Worm (Caenorhabditis elegans) whole organism, young adult: ENCODE results near the gene abu-14.

Experiments used
- B0035.1 ChIP-seq: sonication (generic microtip); optimal IDR thresholded peaks from 2 replicates; lab custom pipeline; 2016; ENCODE audit warnings: missing genetic modification characterization, mild to moderate bottlenecking, missing compliant biosample characterization, missing genotype, missing genetic modification reagents
- F22D6.2 ChIP-seq: sonication (generic microtip); optimal IDR thresholded peaks from 2 replicates; lab custom pipeline; 2016; ENCODE audit warnings: mild to moderate bottlenecking, missing genetic modification characterization, missing compliant biosample characterization
- F57A8.1 ChIP-seq: fragments of 200-800 bp; sonication (Bioruptor generic); optimal IDR thresholded peaks from 2 replicates; lab custom pipeline; 2018; ENCODE audit warnings: mild to moderate bottlenecking, missing genetic modification characterization, moderate library complexity, missing compliant biosample characterization
- K12H6.12 ChIP-seq: fragments of 200-800 bp; sonication (Bioruptor generic); optimal IDR thresholded peaks from 2 replicates; lab custom pipeline; 2018; ENCODE audit warnings: mild to moderate bottlenecking, missing genetic modification characterization, missing compliant biosample characterization
- T26A5.8 ChIP-seq: sonication (generic microtip); optimal IDR thresholded peaks from 2 replicates; lab custom pipeline; 2016; ENCODE audit warnings: missing genetic modification characterization, missing compliant biosample characterization
- atf-7 ChIP-seq: sonication (generic microtip); optimal IDR thresholded peaks from 2 replicates; lab custom pipeline; 2017; ENCODE audit warnings: mild to moderate bottlenecking, missing genetic modification characterization, missing compliant biosample characterization
- attf-3 ChIP-seq: fragments of 200-800 bp; sonication (Bioruptor generic); conservative IDR thresholded peaks from 2 replicates; pipeline ENCODE4 v1.3.6; 2022; ENCODE audit warnings: missing genetic modification reagents, missing genetic modification characterization, missing compliant biosample characterization
- attf-5 ChIP-seq: fragments of 200-800 bp; sonication (Bioruptor generic); optimal IDR thresholded peaks from 2 replicates; lab custom pipeline; 2018; ENCODE audit warnings: mild to moderate bottlenecking, missing genetic modification characterization, missing compliant biosample characterization
- dpl-1 ChIP-seq: fragments of 150-350 bp; optimal IDR thresholded peaks from 2 replicates; lab custom pipeline; 2014; ENCODE audit warnings: missing biosample characterization, missing genetic modification reagents, missing genetic modification characterization
- efl-1 ChIP-seq: fragments of 150-350 bp; optimal IDR thresholded peaks from 2 replicates; lab custom pipeline; 2014; ENCODE audit warnings: missing biosample characterization, missing genetic modification reagents, missing genetic modification characterization
- egl-18 ChIP-seq: fragments of 200-800 bp; sonication (Bioruptor generic); IDR thresholded peaks from 2 replicates; pipeline ENCODE4 v1.3.6; 2022; ENCODE audit warnings: missing genetic modification reagents, missing genetic modification characterization, missing compliant biosample characterization
- fkh-3 ChIP-seq: sonication (generic microtip); optimal IDR thresholded peaks from 2 replicates; lab custom pipeline; 2016; ENCODE audit warnings: mild to moderate bottlenecking, missing genetic modification characterization, missing compliant biosample characterization
- him-1 ChIP-seq: sonication (generic microtip); optimal IDR thresholded peaks from 2 replicates; lab custom pipeline; 2016; ENCODE audit warnings: missing genotype, missing genetic modification reagents, missing genetic modification characterization, missing compliant biosample characterization
- hlh-12 ChIP-seq: sonication (generic microtip); optimal IDR thresholded peaks from 2 replicates; lab custom pipeline; 2016; ENCODE audit warnings: missing genetic modification characterization, missing compliant biosample characterization
- hmg-1.2 ChIP-seq: fragments of 200-800 bp; sonication (Bioruptor generic); IDR thresholded peaks from 2 replicates; pipeline ENCODE4 v1.3.6; 2022; ENCODE audit warnings: missing genetic modification reagents, missing genetic modification characterization, missing compliant biosample characterization
- hrde-1 ChIP-seq: sonication (generic microtip); optimal IDR thresholded peaks from 2 replicates; lab custom pipeline; 2016; ENCODE audit warnings: missing genetic modification characterization, mild to moderate bottlenecking, missing compliant biosample characterization, moderate library complexity, missing genotype, missing genetic modification reagents, borderline replicate concordance
- lin-40 ChIP-seq: sonication (generic microtip); optimal IDR thresholded peaks from 2 replicates; lab custom pipeline; 2016; ENCODE audit warnings: missing genetic modification characterization, mild to moderate bottlenecking, missing compliant biosample characterization, missing genotype, missing genetic modification reagents
- madf-8 ChIP-seq: fragments of 200-800 bp; sonication (Bioruptor generic); conservative IDR thresholded peaks from 2 replicates; pipeline ENCODE4 v1.3.6; 2022; ENCODE audit warnings: missing genetic modification reagents, missing genetic modification characterization, missing compliant biosample characterization
- nhr-120 ChIP-seq: fragments of 200-800 bp; sonication (Bioruptor generic); IDR thresholded peaks from 2 replicates; pipeline ENCODE4 v1.3.6; 2022; ENCODE audit warnings: missing genetic modification characterization, missing compliant biosample characterization
- nhr-27 ChIP-seq: fragments of 200-800 bp; sonication (Bioruptor generic); optimal IDR thresholded peaks from 2 replicates; lab custom pipeline; 2018; ENCODE audit warnings: mild to moderate bottlenecking, missing genetic modification characterization, moderate library complexity, missing compliant biosample characterization
- nhr-90 ChIP-seq: sonication (generic microtip); optimal IDR thresholded peaks from 2 replicates; lab custom pipeline; 2016; ENCODE audit warnings: missing genotype, mild to moderate bottlenecking, missing genetic modification characterization, missing compliant biosample characterization
- pbrm-1 ChIP-seq: fragments of 200-800 bp; sonication (Bioruptor generic); IDR thresholded peaks from 2 replicates; pipeline ENCODE4 v1.3.6; 2022; ENCODE audit warnings: missing genetic modification reagents, missing genetic modification characterization, missing compliant biosample characterization
- rcor-1 ChIP-seq: fragments of 200-800 bp; sonication (Bioruptor generic); IDR thresholded peaks from 2 replicates; pipeline ENCODE4 v1.3.6; 2022; ENCODE audit warnings: missing genetic modification reagents, missing genetic modification characterization, missing compliant biosample characterization
- sdz-38 ChIP-seq: sonication (generic microtip); optimal IDR thresholded peaks from 2 replicates; lab custom pipeline; 2016; ENCODE audit warnings: missing genotype, missing genetic modification characterization, missing compliant biosample characterization
- snpc-4 ChIP-seq, 5 experiments: fragments of 150-350 bp in 1 of 5; sonication (generic microtip) in 4 of 5; optimal IDR thresholded peaks; 2 replicates each; lab custom pipeline; 2014 to 2018; ENCODE audit warnings: missing genetic modification characterization in 5 of 5, missing biosample characterization in 3 of 5, antibody characterized with exemption in 2 of 5, mild to moderate bottlenecking in 2 of 5, missing compliant biosample characterization in 2 of 5, missing genotype in 2 of 5, moderate library complexity in 2 of 5, missing genetic modification reagents in 1 of 5
- tbp1 ChIP-seq: fragments of 200-800 bp; sonication (Bioruptor generic); optimal IDR thresholded peaks from 2 replicates; lab custom pipeline; 2018; ENCODE audit warnings: mild to moderate bottlenecking, missing genetic modification characterization, missing compliant biosample characterization
- tbx-9 ChIP-seq: sonication (generic microtip); optimal IDR thresholded peaks from 2 replicates; lab custom pipeline; 2016; ENCODE audit warnings: borderline replicate concordance, missing genetic modification characterization, inconsistent platforms, missing compliant biosample characterization
- tlf-1 ChIP-seq: fragments of 200-800 bp; sonication (Bioruptor generic); optimal IDR thresholded peaks from 2 replicates; lab custom pipeline; 2018; ENCODE audit warnings: mild to moderate bottlenecking, missing genetic modification characterization, missing compliant biosample characterization
- unc-62 ChIP-seq: fragments of 150-350 bp; optimal IDR thresholded peaks from 2 replicates; lab custom pipeline; 2014; ENCODE audit warnings: missing biosample characterization, missing genetic modification reagents, missing genetic modification characterization
- xnd-1 ChIP-seq: sonication (generic microtip); optimal IDR thresholded peaks from 2 replicates; lab custom pipeline; 2016; ENCODE audit warnings: missing genotype, missing genetic modification reagents, missing genetic modification characterization, missing compliant biosample characterization
- zfh-2 ChIP-seq: fragments of 200-800 bp; sonication (Bioruptor generic); conservative IDR thresholded peaks from 2 replicates; pipeline ENCODE4 v1.3.6; 2022; ENCODE audit warnings: missing genetic modification reagents, missing genetic modification characterization, missing compliant biosample characterization
- zim-3 ChIP-seq: sonication (generic microtip); optimal IDR thresholded peaks from 2 replicates; lab custom pipeline; 2017; ENCODE audit warnings: mild to moderate bottlenecking, missing genetic modification characterization, moderate library complexity, missing compliant biosample characterization
- ztf-25 ChIP-seq: fragments of 200-800 bp; sonication (Bioruptor generic); IDR thresholded peaks from 2 replicates; pipeline ENCODE4 v1.3.6; 2022; ENCODE audit warnings: missing genetic modification reagents, missing genetic modification characterization, missing compliant biosample characterization

abu-14 gene

ce11 chrII:9264689-9265278, 37.8 kb upstream of the abu-14 start:
- no peak for TF ChIP-seq unc-62 (GFP tag; lab: Kevin White, UChicago)
- TF ChIP-seq F57A8.1 (GFP tag; lab: Kevin White, UChicago): no peak
- no peak for TF ChIP-seq lin-40 (tag; lab: Kevin White, UChicago)

- TF ChIP-seq zim-3 (no peak), nhr-90 (no peak), hlh-12 (tag; lab: Kevin White, UChicago) (no peak), atf-7 (tag; lab: Kevin White, UChicago) (no peak), attf-3 (GFP tag; lab: Robert Waterston, UW) (no peak), F22D6.2 (tag; lab: Kevin White, UChicago) (no peak), fkh-3 (tag; lab: Kevin White, UChicago) (no peak), sdz-38 (no peak), hrde-1 (tag; lab: Kevin White, UChicago) (no peak), unc-62 (GFP tag; lab: Kevin White, UChicago) (no peak), tlf-1 (GFP tag; lab: Kevin White, UChicago) (no peak), ztf-25 (GFP tag; lab: Robert Waterston, UW) (no peak), B0035.1 (tag; lab: Kevin White, UChicago) (no peak), xnd-1 (no peak), him-1 (tag; lab: Kevin White, UChicago) (no peak), K12H6.12 (tag; lab: Kevin White, UChicago) (no peak)
- TF ChIP-seq, all 124 proteins: peak for 0
Observed at ce11 chrII:9263784-9264183, 36.8 kb upstream of the abu-14 start.

- TF ChIP-seq snpc-4 (GFP tag; optimal IDR thresholded peaks at IDR 0.05; lab: Kevin White, UChicago): no peak
- no peak for TF ChIP-seq snpc-4 (tag; optimal IDR thresholded peaks at IDR 0.05; lab: Kevin White, UChicago)
- TF ChIP-seq nhr-120 (GFP tag; lab: Robert Waterston, UW): no peak
- TF ChIP-seq efl-1 (GFP tag; lab: Kevin White, UChicago): no peak
- TF ChIP-seq pbrm-1: no peak
- TF ChIP-seq madf-8 (GFP tag; lab: Robert Waterston, UW): no peak
- no peak for TF ChIP-seq rcor-1 (GFP tag; lab: Robert Waterston, UW)
- TF ChIP-seq zfh-2 (GFP tag; lab: Robert Waterston, UW): 0 out of 2 replicates have a peak, but pooled peaks have one; percentile 9
- TF ChIP-seq egl-18 (GFP tag; lab: Robert Waterston, UW): no peak
Observed at ce11 chrII:9262845-9263402, 35.9 kb upstream of the abu-14 start.

ce11 chrII:9261931-9262562, 35.0 kb upstream of the abu-14 start, which contains the start of gene aqp-2:
TSS of gene aqp-2 (minus strand) at chrII:9261981.
- TF ChIP-seq tbx-9 (tag; lab: Kevin White, UChicago) (no peak), zfh-2 (GFP tag; lab: Robert Waterston, UW) (0 out of 2 replicates have a peak, but pooled peaks have one; percentile 28)

DNA sequence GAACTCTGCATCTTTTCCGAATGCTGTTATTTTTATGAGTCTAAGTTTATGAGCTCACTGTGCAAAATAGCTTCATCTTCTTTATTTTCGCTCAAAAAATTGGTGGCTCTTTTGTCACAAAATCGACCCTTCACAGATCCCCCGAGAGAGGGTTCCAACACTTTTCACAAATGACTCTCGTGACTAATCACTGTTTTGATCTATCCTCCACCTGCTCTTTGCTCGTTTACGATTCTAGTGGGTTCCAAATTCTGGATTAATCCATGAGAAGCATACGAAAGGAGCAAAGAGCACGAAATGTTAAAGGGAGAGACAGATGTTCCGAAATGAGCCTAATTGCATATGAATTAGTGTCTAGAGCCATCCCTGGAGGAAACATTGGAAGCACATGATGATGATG, 34.4 kb upstream of the abu-14 start:
- TF ChIP-seq madf-8 (GFP tag; lab: Robert Waterston, UW): no peak
- TF ChIP-seq tbp1 (GFP tag; lab: Kevin White, UChicago): no peak
- TF ChIP-seq xnd-1: no peak
- TF ChIP-seq dpl-1: no peak
- no peak for TF ChIP-seq egl-18 (GFP tag; lab: Robert Waterston, UW)
- no peak for TF ChIP-seq hmg-1.2 (GFP tag; lab: Robert Waterston, UW)
- no peak for TF ChIP-seq nhr-27 (tag; lab: Kevin White, UChicago)
- no peak for TF ChIP-seq attf-5 (GFP tag; lab: Kevin White, UChicago)
- TF ChIP-seq T26A5.8 (tag; lab: Kevin White, UChicago): no peak
